Worm (Caenorhabditis elegans): ENCODE data around the gene ZK856.14.

ce11 chrV:10216724-10217123 lies at the start of gene ZK856.14:
- TF ChIP-seq hmg-4 (GFP tag; optimal IDR thresholded peaks at IDR 0.05) (no peak), ama-1 (optimal IDR thresholded peaks at IDR 0.05) (no peak), pes-1 (GFP tag; IDR thresholded peaks at IDR 0.05) (no peak), ets-7 (tag; optimal IDR thresholded peaks at IDR 0.05) (no peak), flt-1 (GFP tag; IDR thresholded peaks at IDR 0.05) (no peak), tbx-11 (GFP tag; IDR thresholded peaks at IDR 0.05) (no peak), sea-1 (GFP tag; conservative IDR thresholded peaks at IDR 0.05) (no peak), hmbx-1 (tag; optimal IDR thresholded peaks at IDR 0.05) (no peak)
